Worm (Caenorhabditis elegans) whole organism, L1 larva: ENCODE measurements around the gene kel-3.
A peak's percentile ranks its signal among the peaks of the same experiment; 100 is the strongest.

ENCODE experiments used
- C04F5.9 ChIP-seq: sonication (generic microtip); optimal IDR thresholded peaks from 2 replicates; lab custom pipeline; 2016; ENCODE audit warnings: missing genetic modification characterization, missing compliant biosample characterization
- C16A3.4 ChIP-seq: fragments of 150-350 bp; optimal IDR thresholded peaks from 2 replicates; lab custom pipeline; 2014; ENCODE audit warnings: missing biosample characterization, missing genetic modification characterization
- aly-2 ChIP-seq: fragments of 150-350 bp; optimal IDR thresholded peaks from 2 replicates; lab custom pipeline; 2014; ENCODE audit warnings: missing biosample characterization, missing genetic modification characterization
- ama-1 ChIP-seq: fragments of 150-350 bp; optimal IDR thresholded peaks from 2 replicates; lab custom pipeline; 2014
- ces-1 ChIP-seq: fragments of 150-350 bp; optimal IDR thresholded peaks from 2 replicates; lab custom pipeline; 2014; ENCODE audit warnings: missing biosample characterization, missing genetic modification reagents, missing genetic modification characterization
- efl-1 ChIP-seq, 4 experiments: fragments of 150-350 bp; optimal IDR thresholded peaks in 3 of 4; peaks in 1 of 4; 1 replicate in 1 of 4; 2 replicates in 3 of 4; lab custom pipeline; 2014; ENCODE audit warnings: missing biosample characterization in 2 of 4, missing genetic modification characterization in 2 of 4, missing genetic modification reagents in 2 of 4
- efl-3 ChIP-seq: fragments of 200-800 bp; sonication (Bioruptor generic); optimal IDR thresholded peaks from 2 replicates; lab custom pipeline; 2018; ENCODE audit warnings: mild to moderate bottlenecking, missing genetic modification characterization, missing compliant biosample characterization
- ets-5 ChIP-seq: fragments of 200-800 bp; sonication (Bioruptor generic); IDR thresholded peaks from 2 replicates; pipeline ENCODE4 v1.3.6; 2022; ENCODE audit warnings: missing genetic modification characterization, missing compliant biosample characterization
- lin-39 ChIP-seq: fragments of 150-350 bp; optimal IDR thresholded peaks from 2 replicates; lab custom pipeline; 2014; ENCODE audit warnings: missing biosample characterization, missing genetic modification reagents, missing genetic modification characterization
- lsy-2 ChIP-seq, 2 experiments: fragments of 150-350 bp; optimal IDR thresholded peaks; 2 replicates each; lab custom pipeline; 2014; ENCODE audit warnings: missing biosample characterization in 2 of 2, missing genetic modification characterization in 2 of 2
- nhr-77 ChIP-seq: fragments of 150-350 bp; optimal IDR thresholded peaks from 2 replicates; lab custom pipeline; 2014; ENCODE audit warnings: missing biosample characterization, missing genetic modification characterization
- pqm-1 ChIP-seq: sonication (generic microtip); optimal IDR thresholded peaks from 3 replicates; lab custom pipeline; 2017; ENCODE audit warnings: missing biosample characterization, missing genetic modification characterization
- snu-23 ChIP-seq: sonication (generic microtip); optimal IDR thresholded peaks from 2 replicates; lab custom pipeline; 2016; ENCODE audit warnings: missing genetic modification characterization, missing compliant biosample characterization
- unc-62 ChIP-seq: fragments of 150-350 bp; optimal IDR thresholded peaks from 2 replicates; lab custom pipeline; 2014; ENCODE audit warnings: missing biosample characterization, missing genetic modification reagents, missing genetic modification characterization

ce11 chrIII:13514470-13514869 lies 49.9 kb downstream of the kel-3 start, which contains the start of gene mlh-1:
- TF ChIP-seq ces-1 (GFP tag; lab: Kevin White, UChicago) (no peak), unc-62 (GFP tag; lab: Kevin White, UChicago) (no peak), nhr-77 (tag; lab: Kevin White, UChicago) (no peak), C16A3.4 (tag; lab: Kevin White, UChicago) (no peak), ama-1 (lab: Kevin White, UChicago) (no peak), pqm-1 (tag; lab: Kevin White, UChicago) (no peak), efl-3 (no peak), lin-39 (tag; lab: Kevin White, UChicago) (no peak), C04F5.9 (tag; lab: Kevin White, UChicago) (no peak), ets-5 (GFP tag; lab: Robert Waterston, UW) (no peak), efl-1 (optimal IDR thresholded peaks at IDR 0.05; lab: Kevin White, UChicago) (no peak), efl-1 (GFP tag; optimal IDR thresholded peaks at IDR 0.05 in 1 of 2; lab: Kevin White, UChicago) (peak in 1 of 2 experiments; percentile 33), aly-2 (tag; lab: Kevin White, UChicago) (no peak), snu-23 (no peak), lsy-2 (tag; optimal IDR thresholded peaks at IDR 0.05; lab: Kevin White, UChicago) (no peak)
